Fruit fly (Drosophila melanogaster): Measurements from ENCODE around the gene exex.

exex gene

DNA sequence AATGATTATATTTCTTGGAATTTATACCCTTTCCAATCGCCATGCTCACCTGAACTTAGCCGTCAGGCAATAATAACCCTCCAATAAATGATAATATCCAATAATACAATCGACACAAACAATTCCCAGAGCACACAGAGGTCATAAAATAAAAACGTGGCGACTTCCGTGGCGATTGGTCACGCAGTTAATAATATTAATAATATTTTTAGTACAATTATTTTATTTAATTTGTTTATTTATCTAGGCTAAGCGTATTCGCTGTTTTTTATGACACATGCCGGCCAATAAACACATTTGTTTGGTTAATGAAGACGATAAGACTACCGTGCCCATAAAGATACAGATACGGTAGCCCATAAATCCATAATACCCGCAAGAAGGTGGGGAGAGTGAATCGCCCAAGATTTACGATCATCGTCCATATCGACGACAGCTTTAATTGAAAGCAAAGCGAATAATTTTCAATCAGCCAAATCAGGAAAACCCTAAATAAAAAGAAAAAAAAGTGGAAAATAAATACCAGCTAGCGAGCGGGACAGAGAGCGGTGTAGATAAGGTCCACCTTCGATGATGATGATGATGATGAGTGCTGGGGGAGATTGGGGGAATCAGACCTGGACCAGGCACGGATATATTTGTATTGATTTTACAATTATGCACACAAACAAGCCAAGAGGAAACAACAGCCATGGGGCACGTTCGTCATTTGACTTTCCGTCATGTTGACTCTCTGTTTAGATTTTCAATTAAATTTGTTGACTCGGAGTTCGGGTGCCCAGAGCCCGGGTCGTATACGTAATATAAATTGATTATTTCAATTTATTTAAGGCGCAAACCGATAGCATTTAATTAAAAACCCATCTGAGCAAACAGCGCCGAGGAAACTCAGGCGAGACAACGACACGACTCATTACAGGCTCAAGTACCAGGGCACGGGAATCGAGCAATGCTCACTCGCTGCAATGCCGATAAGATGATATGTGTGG, 13.0 kb downstream of the exex start:
- peak; percentile 9 for TF ChIP-seq CG8359 (GFP tag; optimal IDR thresholded peaks at IDR 0.05; ENCODE audit: borderline replicate concordance)
- peak; percentile 51 for TF ChIP-seq CG3407 (GFP tag; optimal IDR thresholded peaks at IDR 0.05)
- TF ChIP-seq CG18764 (GFP tag; optimal IDR thresholded peaks at IDR 0.05), result peak; percentile 17
- TF ChIP-seq Doc3 (GFP tag; IDR thresholded peaks at IDR 0.05; ENCODE audit: partially characterized antibody), result no peak
- no peak for TF ChIP-seq CG12299 (tag; optimal IDR thresholded peaks at IDR 0.05)
- TF ChIP-seq dmrt99B (tag; optimal IDR thresholded peaks at IDR 0.05), result no peak
- no peak for TF ChIP-seq NK7.1 (GFP tag; optimal IDR thresholded peaks at IDR 0.05)
- TF ChIP-seq trem (tag; optimal IDR thresholded peaks at IDR 0.05), result no peak
- 0 out of 3 replicates have a peak, but pooled peaks have one; percentile 26 for TF ChIP-seq CG17361 (GFP tag; IDR thresholded peaks at IDR 0.05)
- TF ChIP-seq luna (GFP tag; optimal IDR thresholded peaks at IDR 0.05), result no peak
- no peak for TF ChIP-seq Sry-β (GFP tag; optimal IDR thresholded peaks at IDR 0.05)
- TF ChIP-seq CG2678 (tag; optimal IDR thresholded peaks at IDR 0.05), result peak; percentile 66
- TF ChIP-seq crp (GFP tag; optimal IDR thresholded peaks at IDR 0.05), result no peak
- TF ChIP-seq CG6791 (GFP tag; IDR thresholded peaks at IDR 0.05; ENCODE audit: partially characterized antibody), result no peak
- peak in 1 of 2 experiments; percentile 27 for TF ChIP-seq Hr51 (GFP tag; optimal IDR thresholded peaks at IDR 0.05)
- TF ChIP-seq ara (GFP tag; IDR thresholded peaks at IDR 0.05), result no peak
- peak; percentile 4 for TF ChIP-seq CG6813 (GFP tag; optimal IDR thresholded peaks at IDR 0.05)
- no peak for TF ChIP-seq H2.0 (GFP tag; IDR thresholded peaks at IDR 0.05)
- TF ChIP-seq CG17912 (GFP tag; optimal IDR thresholded peaks at IDR 0.05), result no peak
- no peak for TF ChIP-seq Atf6 (GFP tag; IDR thresholded peaks at IDR 0.05)
- TF ChIP-seq Optix (GFP tag; IDR thresholded peaks at IDR 0.05), result no peak
- TF ChIP-seq CG34376 (GFP tag; optimal IDR thresholded peaks at IDR 0.05), result peak; percentile 88
- TF ChIP-seq YL-1 (GFP tag; optimal IDR thresholded peaks at IDR 0.05), result peak; percentile 15
- peak; percentile 12 for TF ChIP-seq CG1233 (GFP tag; optimal IDR thresholded peaks at IDR 0.05)
- peak; percentile 63 for TF ChIP-seq CG2202 (tag; optimal IDR thresholded peaks at IDR 0.05)
- TF ChIP-seq zfh2 (GFP tag; optimal IDR thresholded peaks at IDR 0.05), result no peak
- peak; percentile 43 for TF ChIP-seq CG1603 (tag; optimal IDR thresholded peaks at IDR 0.05)
- TF ChIP-seq CG17385 (GFP tag; optimal IDR thresholded peaks at IDR 0.05), result peak; percentile 4
- TF ChIP-seq Spps (tag; optimal IDR thresholded peaks at IDR 0.05), result no peak
- TF ChIP-seq CG11723 (GFP tag; optimal IDR thresholded peaks at IDR 0.05), result peak; percentile 27
- no peak for TF ChIP-seq CG12236 (GFP tag; optimal IDR thresholded peaks at IDR 0.05)
- TF ChIP-seq CG10147 (GFP tag; optimal IDR thresholded peaks at IDR 0.05), result no peak
- TF ChIP-seq chm (GFP tag; IDR thresholded peaks at IDR 0.05), result peak; percentile 30; the same call in 1 of the 2 replicates
- no peak for TF ChIP-seq ac (GFP tag; optimal IDR thresholded peaks at IDR 0.05)
- TF ChIP-seq Aef1 (GFP tag; IDR thresholded peaks at IDR 0.05), result no peak
- peak; percentile 24 for TF ChIP-seq CG1529 (GFP tag; optimal IDR thresholded peaks at IDR 0.05)
- no peak for TF ChIP-seq bab2 (GFP tag; optimal IDR thresholded peaks at IDR 0.05)
- no peak for TF ChIP-seq ewg (GFP tag; optimal IDR thresholded peaks at IDR 0.05)
- TF ChIP-seq CG6175 (GFP tag; IDR thresholded peaks at IDR 0.05), result no peak
- no peak for TF ChIP-seq CG3838 (GFP tag; optimal IDR thresholded peaks at IDR 0.05)
- peak; percentile 31 for TF ChIP-seq Sox100B (GFP tag; optimal IDR thresholded peaks at IDR 0.05)
- TF ChIP-seq CG15073 (GFP tag; optimal IDR thresholded peaks at IDR 0.05), result no peak
- TF ChIP-seq exex (tag; optimal IDR thresholded peaks at IDR 0.05), result peak; percentile 100
- no peak for TF ChIP-seq CG7786 (GFP tag; optimal IDR thresholded peaks at IDR 0.05)
- no peak for TF ChIP-seq Bteb2 (GFP tag; optimal IDR thresholded peaks at IDR 0.05)
- no peak for TF ChIP-seq slp2 (GFP tag; optimal IDR thresholded peaks at IDR 0.05)
- TF ChIP-seq GATAe (GFP tag; conservative IDR thresholded peaks at IDR 0.05), result no peak
- TF ChIP-seq CG17568 (GFP tag; optimal IDR thresholded peaks at IDR 0.05), result peak; percentile 19

All from whole organism, embryonic.